Fruit fly (Drosophila melanogaster): ENCODE measurements around the gene CG3706.

DNA sequence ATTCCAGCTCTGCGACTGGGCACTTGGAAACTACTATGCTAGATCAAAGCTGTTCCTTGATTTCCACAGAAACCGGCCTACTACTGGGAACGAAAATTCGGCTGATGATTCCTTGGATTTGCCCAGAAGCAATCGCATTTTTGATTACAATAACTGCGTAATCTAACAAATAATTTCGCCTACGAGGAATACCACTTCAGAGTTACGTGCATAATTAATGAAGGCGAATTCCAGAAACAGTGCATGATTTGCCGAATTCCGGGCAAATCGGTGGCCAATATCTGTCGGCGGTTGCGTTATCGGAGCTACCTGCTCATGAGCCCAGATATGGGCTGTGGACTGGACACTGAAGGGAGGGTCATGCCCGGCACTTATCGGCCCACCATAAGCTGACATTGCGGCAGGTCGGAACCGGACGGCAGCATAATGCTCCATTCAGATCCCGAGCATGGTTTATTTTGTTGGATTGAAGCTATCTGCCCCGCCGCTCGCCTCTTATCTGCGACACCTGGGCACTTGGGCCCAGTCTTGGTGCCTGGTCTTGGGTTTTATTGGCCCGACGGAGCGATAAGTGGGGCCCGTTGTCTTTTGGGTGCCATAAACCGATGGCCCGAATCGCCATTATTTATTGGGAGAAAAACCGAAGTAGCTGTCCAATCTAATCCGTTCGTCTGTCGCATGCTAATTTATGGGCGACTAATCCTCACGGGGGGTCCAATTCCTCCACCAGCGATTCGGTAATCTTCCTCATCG lies 2.1 kb downstream of the CG3706 start, which contains the start of gene CG3708:
- TF ChIP-seq dmrt11E (tag; optimal IDR thresholded peaks at IDR 0.05): no peak
- TF ChIP-seq Bdp1 (GFP tag; optimal IDR thresholded peaks at IDR 0.05): no peak
- no peak for TF ChIP-seq BtbVII (GFP tag; optimal IDR thresholded peaks at IDR 0.05)
- TF ChIP-seq CG18619 (GFP tag; optimal IDR thresholded peaks at IDR 0.05): no peak
- TF ChIP-seq unc-4 (GFP tag; IDR thresholded peaks at IDR 0.05; ENCODE audit: partially characterized antibody): no peak
- no peak for TF ChIP-seq NFAT (GFP tag; IDR thresholded peaks at IDR 0.05)
- no peak for TF ChIP-seq CG7839 (tag; optimal IDR thresholded peaks at IDR 0.05)

All from whole organism, embryonic.